Fruit fly (Drosophila melanogaster) whole organism, embryonic: Measurements from ENCODE around the gene MED27.
A peak's percentile ranks its signal among the peaks of the same experiment; 100 is the strongest.

Source experiments
- BEAF-32 ChIP-seq: fragments of 200-800 bp; sonication (Bioruptor generic); optimal IDR thresholded peaks from 3 replicates; lab custom pipeline; 2017; ENCODE audit warnings: missing biosample characterization, missing genetic modification characterization, mild to moderate bottlenecking, moderate library complexity, missing genetic modification reagents
- CG1024 ChIP-seq: fragments of 200-800 bp; sonication (Bioruptor generic); IDR thresholded peaks from 2 replicates; pipeline ENCODE4 v1.3.6; 2022; ENCODE audit warnings: missing biosample characterization, missing genetic modification characterization
- CG11695 ChIP-seq: fragments of 200-800 bp; sonication (Bioruptor generic); IDR thresholded peaks from 3 replicates; pipeline ENCODE4 v1.3.6; 2022; ENCODE audit warnings: missing biosample characterization, missing genetic modification characterization
- CG12299 ChIP-seq: fragments of 200-800 bp; sonication (Bioruptor generic); optimal IDR thresholded peaks from 2 replicates; lab custom pipeline; 2018; ENCODE audit warnings: missing biosample characterization, mild to moderate bottlenecking, missing genetic modification characterization
- CG13624 ChIP-seq: fragments of 200-800 bp; sonication (Bioruptor generic); optimal IDR thresholded peaks from 2 replicates; lab custom pipeline; 2016; ENCODE audit warnings: missing biosample characterization, missing genetic modification characterization
- CG15514 ChIP-seq: fragments of 200-800 bp; sonication (Bioruptor generic); optimal IDR thresholded peaks from 3 replicates; lab custom pipeline; 2017; ENCODE audit warnings: missing biosample characterization, missing genetic modification characterization, mild to moderate bottlenecking, moderate library complexity, missing genetic modification reagents
- CG1647 ChIP-seq: fragments of 200-800 bp; sonication (Bioruptor generic); optimal IDR thresholded peaks from 3 replicates; lab custom pipeline; 2016; ENCODE audit warnings: missing biosample characterization, missing genetic modification characterization
- CG17328 ChIP-seq: fragments of 200-800 bp; sonication (Bioruptor generic); IDR thresholded peaks from 2 replicates; pipeline ENCODE4 v1.3.6; 2022; ENCODE audit warnings: missing biosample characterization, missing genetic modification characterization
- CG17568 ChIP-seq: fragments of 200-800 bp; sonication (Bioruptor generic); optimal IDR thresholded peaks from 2 replicates; lab custom pipeline; 2018; ENCODE audit warnings: missing biosample characterization, mild to moderate bottlenecking, missing genetic modification characterization, moderate library complexity
- CG17802 ChIP-seq: fragments of 200-800 bp; sonication (Bioruptor generic); optimal IDR thresholded peaks from 2 replicates; lab custom pipeline; 2018; ENCODE audit warnings: missing biosample characterization, mild to moderate bottlenecking, missing genetic modification characterization, moderate library complexity
- CG18011 ChIP-seq: fragments of 200-800 bp; sonication (Bioruptor generic); optimal IDR thresholded peaks from 2 replicates; lab custom pipeline; 2017; ENCODE audit warnings: missing biosample characterization, missing genetic modification characterization, mild to moderate bottlenecking, moderate library complexity, missing genotype
- CG34422 ChIP-seq: fragments of 200-800 bp; sonication (Bioruptor generic); IDR thresholded peaks from 3 replicates; pipeline ENCODE4 v1.3.6; 2022; ENCODE audit warnings: missing biosample characterization, missing genetic modification characterization
- CG3838 ChIP-seq: fragments of 200-800 bp; sonication (Bioruptor generic); optimal IDR thresholded peaks from 3 replicates; lab custom pipeline; 2016; ENCODE audit warnings: missing biosample characterization, missing genetic modification characterization
- CG4328 ChIP-seq: fragments of 200-800 bp; sonication (Bioruptor generic); optimal IDR thresholded peaks from 3 replicates; lab custom pipeline; 2017; ENCODE audit warnings: missing biosample characterization, missing genetic modification reagents, missing genetic modification characterization
- CG4404 ChIP-seq: fragments of 200-800 bp; sonication (Bioruptor generic); IDR thresholded peaks from 2 replicates; pipeline ENCODE4 v1.3.6; 2022; ENCODE audit warnings: missing biosample characterization, missing genetic modification characterization
- CG5245 ChIP-seq: fragments of 200-800 bp; sonication (Bioruptor generic); optimal IDR thresholded peaks from 3 replicates; lab custom pipeline; 2016; ENCODE audit warnings: missing biosample characterization, missing genetic modification characterization
- CG7357 ChIP-seq: fragments of 200-800 bp; sonication (Bioruptor generic); IDR thresholded peaks from 3 replicates; pipeline ENCODE4 v1.3.6; 2022; ENCODE audit warnings: missing biosample characterization, missing genetic modification characterization
- CG7928 ChIP-seq: fragments of 200-800 bp; sonication (Bioruptor generic); optimal IDR thresholded peaks from 2 replicates; lab custom pipeline; 2017; ENCODE audit warnings: missing biosample characterization, mild to moderate bottlenecking, missing genetic modification characterization
- CG8281 ChIP-seq: fragments of 200-800 bp; sonication (Bioruptor generic); optimal IDR thresholded peaks from 2 replicates; lab custom pipeline; 2018; ENCODE audit warnings: missing biosample characterization, mild to moderate bottlenecking, missing genetic modification characterization, moderate library complexity
- CG8944 ChIP-seq: fragments of 200-800 bp; sonication (Bioruptor generic); optimal IDR thresholded peaks from 3 replicates; lab custom pipeline; 2016; ENCODE audit warnings: missing biosample characterization, missing genetic modification characterization
- Chrac-16 ChIP-seq: fragments of 200-800 bp; sonication (Bioruptor generic); optimal IDR thresholded peaks from 3 replicates; lab custom pipeline; 2016; ENCODE audit warnings: missing biosample characterization, missing genetic modification characterization
- D19B ChIP-seq: fragments of 200-800 bp; sonication (Bioruptor generic); optimal IDR thresholded peaks from 2 replicates; lab custom pipeline; 2017; ENCODE audit warnings: missing biosample characterization, mild to moderate bottlenecking, missing genetic modification characterization
- Doc2 ChIP-seq: fragments of 200-800 bp; sonication (Bioruptor generic); IDR thresholded peaks from 2 replicates; pipeline ENCODE4 v1.3.6; 2022; ENCODE audit warnings: missing biosample characterization, missing genetic modification characterization
- Elba2 ChIP-seq: fragments of 200-800 bp; sonication (Bioruptor generic); optimal IDR thresholded peaks from 3 replicates; lab custom pipeline; 2016; ENCODE audit warnings: missing biosample characterization, missing genetic modification characterization
- Hr3 ChIP-seq: fragments of 200-800 bp; sonication (Bioruptor generic); optimal IDR thresholded peaks from 3 replicates; lab custom pipeline; 2016; ENCODE audit warnings: missing biosample characterization, missing genetic modification characterization
- MESR4 ChIP-seq: fragments of 200-800 bp; sonication (Bioruptor generic); optimal IDR thresholded peaks from 2 replicates; lab custom pipeline; 2018; ENCODE audit warnings: missing biosample characterization, mild to moderate bottlenecking, missing genetic modification characterization, moderate library complexity
- Nf-YA ChIP-seq: fragments of 200-800 bp; sonication (Bioruptor generic); IDR thresholded peaks from 2 replicates; pipeline ENCODE4 v1.3.6; 2022; ENCODE audit warnings: missing biosample characterization, missing genetic modification characterization
- Pdp1 ChIP-seq, 2 experiments: fragments of 200-800 bp; sonication (Bioruptor generic); optimal IDR thresholded peaks; 3 replicates each; lab custom pipeline; 2016; ENCODE audit warnings: missing biosample characterization in 2 of 2, missing genetic modification characterization in 2 of 2, mild to moderate bottlenecking in 1 of 2, moderate library complexity in 1 of 2
- Vsx1 ChIP-seq: fragments of 200-800 bp; sonication (Bioruptor generic); optimal IDR thresholded peaks from 2 replicates; lab custom pipeline; 2017; ENCODE audit warnings: missing biosample characterization, mild to moderate bottlenecking, missing genetic modification characterization, missing genetic modification reagents
- Xbp1 ChIP-seq: fragments of 200-800 bp; sonication (Bioruptor generic); optimal IDR thresholded peaks from 3 replicates; lab custom pipeline; 2016; ENCODE audit warnings: missing biosample characterization, mild to moderate bottlenecking, missing genetic modification characterization
- cas ChIP-seq: fragments of 200-800 bp; sonication (Bioruptor generic); IDR thresholded peaks from 2 replicates; pipeline ENCODE4 v1.3.6; 2022; ENCODE audit warnings: missing biosample characterization, missing genetic modification characterization
- chif ChIP-seq, 2 experiments: fragments of 200-800 bp; sonication (Bioruptor generic); optimal IDR thresholded peaks; 3 replicates each; lab custom pipeline; 2016; ENCODE audit warnings: missing biosample characterization in 2 of 2, missing genetic modification characterization in 2 of 2
- dan ChIP-seq: fragments of 200-800 bp; sonication (Bioruptor generic); IDR thresholded peaks from 2 replicates; pipeline ENCODE4 v1.3.6; 2022; ENCODE audit warnings: missing biosample characterization, missing genetic modification characterization
- dimm ChIP-seq: fragments of 200-800 bp; sonication (Bioruptor generic); IDR thresholded peaks from 2 replicates; pipeline ENCODE4 v1.3.6; 2022; ENCODE audit warnings: missing biosample characterization, missing genetic modification characterization
- dmrt11E ChIP-seq: fragments of 200-800 bp; sonication (Bioruptor generic); optimal IDR thresholded peaks from 3 replicates; lab custom pipeline; 2018; ENCODE audit warnings: missing biosample characterization, mild to moderate bottlenecking, missing genetic modification characterization, moderate library complexity
- exex ChIP-seq: fragments of 200-800 bp; sonication (Bioruptor generic); optimal IDR thresholded peaks from 4 replicates; lab custom pipeline; 2018; ENCODE audit warnings: missing biosample characterization, mild to moderate bottlenecking, missing genetic modification characterization, moderate library complexity
- gro ChIP-seq: fragments of 200-800 bp; sonication (Bioruptor generic); optimal IDR thresholded peaks from 2 replicates; lab custom pipeline; 2016; ENCODE audit warnings: missing biosample characterization, missing genetic modification characterization
- hkb ChIP-seq, 2 experiments: fragments of 200-800 bp in 1 of 2; fragments of >200 bp in 1 of 2; sonication (Bioruptor generic) in 1 of 2; IDR thresholded peaks in 1 of 2; optimal IDR thresholded peaks in 1 of 2; 2 replicates each; pipeline versions ENCODE4 v1.3.6 to Lab custom; 2017 to 2022; ENCODE audit warnings: missing biosample characterization in 1 of 2, missing genetic modification characterization in 1 of 2
- ind ChIP-seq: fragments of 200-800 bp; sonication (Bioruptor generic); optimal IDR thresholded peaks from 3 replicates; lab custom pipeline; 2016; ENCODE audit warnings: missing biosample characterization, missing genetic modification characterization
- knrl ChIP-seq: fragments of 200-800 bp; sonication (Bioruptor generic); IDR thresholded peaks from 3 replicates; pipeline ENCODE4 v1.3.6; 2022; ENCODE audit warnings: missing biosample characterization, missing genetic modification characterization; ENCODE audit not compliant: partially characterized antibody
- lov ChIP-seq, 2 experiments: fragments of 200-800 bp in 1 of 2; fragments of >200 bp in 1 of 2; sonication (Bioruptor generic) in 1 of 2; IDR thresholded peaks in 1 of 2; optimal IDR thresholded peaks in 1 of 2; 2 replicates in 1 of 2; 3 replicates in 1 of 2; pipeline versions ENCODE4 v1.3.6 to Lab custom; 2017 to 2022; ENCODE audit warnings: missing biosample characterization in 1 of 2, missing genetic modification characterization in 1 of 2
- mirr ChIP-seq: fragments of 200-800 bp; sonication (Bioruptor generic); optimal IDR thresholded peaks from 3 replicates; lab custom pipeline; 2018; ENCODE audit warnings: missing biosample characterization, mild to moderate bottlenecking, missing genetic modification characterization
- mld ChIP-seq: fragments of 200-800 bp; sonication (Bioruptor generic); IDR thresholded peaks from 3 replicates; pipeline ENCODE4 v1.3.6; 2022; ENCODE audit warnings: missing biosample characterization, missing genetic modification characterization; ENCODE audit not compliant: partially characterized antibody
- oc ChIP-seq: fragments of 200-800 bp; sonication (Bioruptor generic); optimal IDR thresholded peaks from 2 replicates; lab custom pipeline; 2018; ENCODE audit warnings: missing biosample characterization, mild to moderate bottlenecking, missing genetic modification characterization, moderate library complexity
- pita ChIP-seq: fragments of 200-800 bp; sonication (Bioruptor generic); optimal IDR thresholded peaks from 2 replicates; lab custom pipeline; 2017; ENCODE audit warnings: missing biosample characterization, mild to moderate bottlenecking, missing genetic modification characterization
- tio ChIP-seq: fragments of 200-800 bp; sonication (Bioruptor generic); optimal IDR thresholded peaks from 2 replicates; lab custom pipeline; 2017; ENCODE audit warnings: missing biosample characterization, missing genetic modification characterization, inconsistent platforms
- vfl ChIP-seq: fragments of 200-800 bp; sonication (Bioruptor generic); optimal IDR thresholded peaks from 2 replicates; lab custom pipeline; 2016; ENCODE audit warnings: missing biosample characterization, missing genetic modification characterization
- z ChIP-seq: fragments of 200-800 bp; sonication (Bioruptor generic); IDR thresholded peaks from 3 replicates; pipeline ENCODE4 v1.3.6; 2022; ENCODE audit warnings: missing biosample characterization, missing genetic modification characterization

Gene MED27

DNA sequence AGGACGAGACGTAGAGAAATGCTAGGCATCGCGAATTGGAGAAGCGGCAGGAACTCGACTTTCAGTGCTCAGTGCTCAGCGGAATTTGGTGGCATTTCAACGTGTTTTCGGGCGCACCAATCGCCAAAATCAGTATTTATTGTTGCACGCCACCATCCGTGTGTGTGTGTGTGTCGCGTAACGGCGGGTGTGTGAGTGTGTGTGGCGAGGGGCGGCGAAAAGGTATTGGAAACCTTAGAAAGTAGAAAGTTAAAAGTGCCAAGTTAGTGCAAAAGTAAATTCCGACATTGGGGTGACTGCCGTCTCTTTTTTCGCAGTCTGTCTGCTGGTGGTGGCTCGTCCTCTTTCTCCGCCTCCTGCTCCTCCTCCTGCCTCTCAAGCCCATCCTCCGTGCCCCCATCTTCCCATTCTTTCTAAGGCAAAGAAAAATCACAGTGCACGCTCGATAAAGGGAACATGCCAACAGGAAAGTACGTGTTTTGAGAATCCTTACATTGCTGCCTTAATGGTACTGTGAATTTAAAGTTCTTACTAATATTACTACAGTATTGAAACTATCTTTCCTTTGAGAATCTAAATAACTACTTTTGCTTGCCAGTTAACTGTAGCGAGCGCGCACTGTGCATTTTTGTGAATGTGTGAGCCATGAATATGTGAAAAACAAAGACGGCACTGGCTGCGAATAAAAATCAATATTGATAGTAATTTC, 31.3 kb downstream of the MED27 start (continued):
- TF ChIP-seq dan (GFP tag; lab: Robert Waterston, UW) (no peak), hkb (optimal IDR thresholded peaks at IDR 0.05; lab: Kevin White, UChicago) (no peak), hkb (GFP tag; IDR thresholded peaks at IDR 0.05; lab: Robert Waterston, UW) (peak; percentile 52; the same call in 1 of the 2 replicates), tio (GFP tag; lab: Kevin White, UChicago) (peak; percentile 9), z (GFP tag; lab: Robert Waterston, UW) (no peak), CG7928 (peak; percentile 11), oc (tag; lab: Kevin White, UChicago) (no peak), Pdp1 (GFP tag; optimal IDR thresholded peaks at IDR 0.05; lab: Kevin White, UChicago) (peak; percentile 11 to 52), Xbp1 (GFP tag; lab: Kevin White, UChicago) (peak; percentile 41), CG13624 (GFP tag; lab: Kevin White, UChicago) (peak; percentile 50), CG1647 (GFP tag; lab: Kevin White, UChicago) (peak; percentile 2), CG12299 (peak; percentile 51), Nf-YA (GFP tag; lab: Robert Waterston, UW) (no peak), lov (optimal IDR thresholded peaks at IDR 0.05; lab: Kevin White, UChicago) (no peak), lov (GFP tag; IDR thresholded peaks at IDR 0.05; lab: Robert Waterston, UW) (no peak), dimm (GFP tag; lab: Robert Waterston, UW) (no peak), CG1024 (GFP tag; lab: Robert Waterston, UW) (peak; percentile 20; the same call in 1 of the 2 replicates), mld (GFP tag; lab: Robert Waterston, UW) (no peak), CG17568 (no peak), chif (GFP tag; optimal IDR thresholded peaks at IDR 0.05; lab: Kevin White, UChicago) (peak in 1 of 2 experiments; percentile 22), knrl (GFP tag; lab: Robert Waterston, UW) (no peak), CG11695 (GFP tag; lab: Robert Waterston, UW) (peak; percentile 23; the same call in 1 of the 3 replicates), exex (no peak), D19B (GFP tag; lab: Kevin White, UChicago) (peak; percentile 26), cas (GFP tag; lab: Robert Waterston, UW) (no peak), CG17328 (GFP tag; lab: Robert Waterston, UW) (0 out of 2 replicates have a peak, but pooled peaks have one; percentile 31), CG4404 (GFP tag; lab: Robert Waterston, UW) (0 out of 2 replicates have a peak, but pooled peaks have one; percentile 26), CG5245 (no peak), BEAF-32 (GFP tag; lab: Kevin White, UChicago) (no peak), mirr (GFP tag; lab: Kevin White, UChicago) (no peak), CG34422 (GFP tag; lab: Robert Waterston, UW) (no peak), vfl (no peak), CG17802 (no peak), CG3838 (GFP tag; lab: Kevin White, UChicago) (no peak), Vsx1 (peak; percentile 15), pita (GFP tag; lab: Kevin White, UChicago) (no peak), Hr3 (GFP tag; lab: Kevin White, UChicago) (peak; percentile 24), dmrt11E (tag; lab: Kevin White, UChicago) (no peak), CG18011 (GFP tag; lab: Kevin White, UChicago) (no peak), MESR4 (GFP tag; lab: Kevin White, UChicago) (no peak), CG8944 (peak; percentile 34), CG7357 (GFP tag; lab: Robert Waterston, UW) (no peak), CG4328 (no peak), Chrac-16 (GFP tag; lab: Kevin White, UChicago) (peak; percentile 18), Elba2 (GFP tag; lab: Kevin White, UChicago) (no peak), Doc2 (GFP tag; lab: Robert Waterston, UW) (no peak), CG15514 (GFP tag; lab: Kevin White, UChicago) (peak; percentile 29), ind (peak; percentile 60), CG8281 (tag; lab: Kevin White, UChicago) (no peak), gro (GFP tag; lab: Kevin White, UChicago) (no peak)
